Worm (Caenorhabditis elegans): ENCODE measurements around the gene C34E11.4.
A peak's percentile ranks its signal among the peaks of the same experiment; 100 is the strongest.

C34E11.4 gene

ce11 chrX:11791364-11792221, 12.4 kb upstream of the C34E11.4 start:
- TF ChIP-seq mdt-29 (GFP tag; IDR thresholded peaks at IDR 0.05) (0 out of 2 replicates have a peak, but pooled peaks have one; percentile 30), nhr-237 (tag; optimal IDR thresholded peaks at IDR 0.05) (no peak), D1046.2 (GFP tag; IDR thresholded peaks at IDR 0.05) (no peak), spr-3 (GFP tag; optimal IDR thresholded peaks at IDR 0.05) (no peak), daf-19 (GFP tag; conservative IDR thresholded peaks at IDR 0.05) (no peak), cey-2 (tag; optimal IDR thresholded peaks at IDR 0.05; ENCODE audit: borderline replicate concordance, insufficient read depth) (no peak), mxl-3 (GFP tag; optimal IDR thresholded peaks at IDR 0.05) (peak; percentile 45), gei-8 (GFP tag; optimal IDR thresholded peaks at IDR 0.05) (no peak), Y75B8A.6 (GFP tag; IDR thresholded peaks at IDR 0.05) (no peak), dpl-1 (GFP tag; optimal IDR thresholded peaks at IDR 0.05) (no peak), tra-1 (GFP tag; IDR thresholded peaks at IDR 0.05) (peak; percentile 65; the same call in 1 of the 2 replicates), zfp-3 (GFP tag; conservative IDR thresholded peaks at IDR 0.05) (no peak), egl-43 (GFP tag; IDR thresholded peaks at IDR 0.05) (no peak), set-16 (GFP tag; IDR thresholded peaks at IDR 0.05) (peak; percentile 50), nhr-25 (tag; optimal IDR thresholded peaks at IDR 0.05; ENCODE audit: borderline replicate concordance, insufficient read depth) (no peak), fos-1 (tag; optimal IDR thresholded peaks at IDR 0.05) (no peak), aly-2 (tag; optimal IDR thresholded peaks at IDR 0.05) (no peak), nhr-48 (tag; optimal IDR thresholded peaks at IDR 0.05) (peak; percentile 65), lin-39 (tag; optimal IDR thresholded peaks at IDR 0.05) (no peak), F10B5.3 (tag; optimal IDR thresholded peaks at IDR 0.05) (peak; percentile 60), lin-38 (GFP tag; IDR thresholded peaks at IDR 0.05) (no peak), unc-130 (GFP tag; optimal IDR thresholded peaks at IDR 0.05) (no peak), T20F7.1 (GFP tag; optimal IDR thresholded peaks at IDR 0.05) (no peak), mdl-1 (tag; optimal IDR thresholded peaks at IDR 0.05) (no peak), dmd-6 (GFP tag; IDR thresholded peaks at IDR 0.05) (peak; percentile 58), ceh-20 (GFP tag; IDR thresholded peaks at IDR 0.05) (no peak), snpc-4 (tag; optimal IDR thresholded peaks at IDR 0.05) (no peak), vab-7 (GFP tag; IDR thresholded peaks at IDR 0.05) (no peak), nhr-77 (tag; optimal IDR thresholded peaks at IDR 0.05) (no peak), Y105C5A.15 (GFP tag; IDR thresholded peaks at IDR 0.05) (no peak), ZK337.2 (GFP tag; IDR thresholded peaks at IDR 0.05) (no peak), nhr-11 (tag; optimal IDR thresholded peaks at IDR 0.05) (no peak), T26A8.4 (GFP tag; IDR thresholded peaks at IDR 0.05) (no peak), saeg-2 (GFP tag; IDR thresholded peaks at IDR 0.05) (no peak), jun-1 (tag; optimal IDR thresholded peaks at IDR 0.05) (peak; percentile 46), unc-62 (GFP tag; optimal IDR thresholded peaks at IDR 0.05 in 1 of 2) (peak; percentile 73 to 97), unc-62 (tag; optimal IDR thresholded peaks at IDR 0.05) (no peak), nhr-10 (tag; optimal IDR thresholded peaks at IDR 0.05) (peak; percentile 52), F44E2.7 (GFP tag; IDR thresholded peaks at IDR 0.05) (no peak), nhr-42 (GFP tag; IDR thresholded peaks at IDR 0.05) (0 out of 2 replicates have a peak, but pooled peaks have one; percentile 13), Y5F2A.4 (GFP tag; optimal IDR thresholded peaks at IDR 0.05) (no peak), ceh-62 (tag; optimal IDR thresholded peaks at IDR 0.05) (no peak), mes-2 (tag; optimal IDR thresholded peaks at IDR 0.05; ENCODE audit: poor library complexity, severe bottlenecking) (peak; percentile 56), spr-1 (tag; optimal IDR thresholded peaks at IDR 0.05) (no peak), hlh-30 (tag; optimal IDR thresholded peaks at IDR 0.05; ENCODE audit: insufficient read depth) (peak; percentile 84), nhr-111 (GFP tag; optimal IDR thresholded peaks at IDR 0.05) (no peak), daf-12 (tag; optimal IDR thresholded peaks at IDR 0.05) (no peak), ZK546.5 (tag; optimal IDR thresholded peaks at IDR 0.05) (no peak), madf-5 (GFP tag; IDR thresholded peaks at IDR 0.05) (no peak), nhr-6 (tag; optimal IDR thresholded peaks at IDR 0.05) (no peak)

Measured in whole organism, L4 larva.